Worm (Caenorhabditis elegans) whole organism, early embryonic: ENCODE data around the gene rml-3.

Source experiments
- B0310.2 ChIP-seq: sonication (generic microtip); optimal IDR thresholded peaks from 2 replicates; lab custom pipeline; 2016; ENCODE audit warnings: mild to moderate bottlenecking, missing genetic modification characterization, missing compliant biosample characterization
- aly-1 ChIP-seq: sonication (generic microtip); optimal IDR thresholded peaks from 2 replicates; lab custom pipeline; 2016; ENCODE audit warnings: missing genetic modification characterization, missing compliant biosample characterization
- ama-1 ChIP-seq: fragments of 150-350 bp; optimal IDR thresholded peaks from 2 replicates; lab custom pipeline; 2014
- flt-1 ChIP-seq: fragments of 200-800 bp; sonication (Bioruptor generic); IDR thresholded peaks from 2 replicates; pipeline ENCODE4 v1.3.6; 2022; ENCODE audit warnings: missing genetic modification characterization, missing compliant biosample characterization
- hmg-4 ChIP-seq: fragments of 200-800 bp; sonication (Bioruptor generic); optimal IDR thresholded peaks from 2 replicates; lab custom pipeline; 2018; ENCODE audit warnings: mild to moderate bottlenecking, missing genetic modification characterization, missing compliant biosample characterization
- hnd-1 ChIP-seq: sonication (generic microtip); optimal IDR thresholded peaks from 2 replicates; lab custom pipeline; 2016; ENCODE audit warnings: missing genetic modification characterization, missing compliant biosample characterization
- scrt-1 ChIP-seq: fragments of 200-800 bp; sonication (Bioruptor generic); IDR thresholded peaks from 2 replicates; pipeline ENCODE4 v1.3.6; 2022; ENCODE audit warnings: missing genetic modification characterization, missing compliant biosample characterization
- sea-1 ChIP-seq: fragments of 200-800 bp; sonication (Bioruptor generic); conservative IDR thresholded peaks from 2 replicates; pipeline ENCODE4 v1.3.6; 2022; ENCODE audit warnings: missing genetic modification characterization, missing compliant biosample characterization
- tra-4 ChIP-seq: sonication (generic microtip); optimal IDR thresholded peaks from 2 replicates; lab custom pipeline; 2017; ENCODE audit warnings: missing genetic modification characterization, missing compliant biosample characterization

DNA sequence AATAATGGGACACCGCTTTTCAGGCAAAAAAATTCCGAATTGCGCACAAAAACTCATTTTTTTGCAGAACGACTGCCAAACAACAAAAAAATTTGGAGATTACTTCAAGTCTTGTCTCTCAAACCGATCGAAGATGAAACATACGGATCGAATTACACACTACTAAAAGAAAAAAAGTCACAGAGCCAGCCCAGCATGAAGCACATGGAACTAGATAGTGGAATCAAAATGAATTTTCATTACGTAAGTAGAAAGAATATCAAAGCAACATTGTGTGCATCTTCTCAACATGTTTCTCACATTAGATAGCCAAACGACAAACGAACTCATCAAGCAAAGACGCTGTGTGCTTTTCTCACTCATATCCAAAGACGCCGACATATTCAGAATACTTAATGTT lies 17.8 kb downstream of the rml-3 start:
- TF ChIP-seq hnd-1 (tag; lab: Kevin White, UChicago) = no peak
- no peak for TF ChIP-seq tra-4 (tag; lab: Kevin White, UChicago)
- no peak for TF ChIP-seq B0310.2 (tag; lab: Kevin White, UChicago)
- no peak for TF ChIP-seq ama-1 (lab: Kevin White, UChicago)
- no peak for TF ChIP-seq aly-1 (tag; lab: Kevin White, UChicago)
- no peak for TF ChIP-seq hmg-4
- no peak for TF ChIP-seq scrt-1 (GFP tag; lab: Robert Waterston, UW)
- no peak for TF ChIP-seq sea-1
- no peak for TF ChIP-seq flt-1
